Fruit fly (Drosophila melanogaster): ENCODE results near the gene CG15601.
A peak's percentile ranks its signal among the peaks of the same experiment; 100 is the strongest.

Gene CG15601

DNA sequence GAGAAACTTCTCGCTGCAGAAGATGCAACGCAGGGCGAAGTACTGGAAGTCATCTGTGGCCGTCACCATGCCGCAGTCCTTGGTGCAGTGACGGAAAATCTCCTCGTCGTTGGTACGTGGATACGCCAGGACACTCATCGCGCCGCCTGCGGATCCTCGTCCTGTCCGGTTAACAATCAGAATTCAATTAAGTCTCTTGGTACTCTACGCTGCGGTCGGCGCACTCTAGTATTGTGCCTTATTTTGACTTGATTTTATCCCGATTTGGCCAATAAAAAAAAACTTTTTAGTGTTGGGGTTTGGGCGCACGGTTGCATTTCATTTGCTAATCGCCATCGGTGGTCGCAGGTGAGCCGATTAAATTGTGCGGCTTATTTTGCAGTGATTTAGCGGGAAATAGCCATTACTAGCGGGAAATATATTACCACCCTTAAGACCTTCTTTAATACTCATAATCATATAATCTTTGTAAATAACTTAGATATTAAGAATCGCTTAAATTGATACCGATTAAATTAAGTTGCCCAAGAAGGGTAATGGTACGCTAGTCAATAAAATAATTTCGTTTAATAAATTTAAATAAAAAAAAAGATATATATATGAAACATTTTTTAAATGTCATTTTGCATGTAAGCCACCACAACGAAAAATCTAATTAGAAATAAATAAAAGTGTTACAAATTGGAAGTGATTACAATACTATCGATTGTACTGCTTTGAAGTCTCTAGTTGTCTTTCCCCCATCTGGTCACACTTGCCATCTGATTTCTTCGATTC, 35.6 kb downstream of the CG15601 start, which contains the start of the genes CG8944 and CCT6:
TSS of gene CG8944 (minus strand) at position 327 of the 777 bp plus-strand sequence.
TSS of gene CCT6 (plus strand) at position 744 of the 777 bp plus-strand sequence.
- TF ChIP-seq Ets98B (GFP tag; IDR thresholded peaks at IDR 0.05) (no peak), fd96Ca (GFP tag; IDR thresholded peaks at IDR 0.05) (no peak), gl (tag; optimal IDR thresholded peaks at IDR 0.05) (no peak)

DNA sequence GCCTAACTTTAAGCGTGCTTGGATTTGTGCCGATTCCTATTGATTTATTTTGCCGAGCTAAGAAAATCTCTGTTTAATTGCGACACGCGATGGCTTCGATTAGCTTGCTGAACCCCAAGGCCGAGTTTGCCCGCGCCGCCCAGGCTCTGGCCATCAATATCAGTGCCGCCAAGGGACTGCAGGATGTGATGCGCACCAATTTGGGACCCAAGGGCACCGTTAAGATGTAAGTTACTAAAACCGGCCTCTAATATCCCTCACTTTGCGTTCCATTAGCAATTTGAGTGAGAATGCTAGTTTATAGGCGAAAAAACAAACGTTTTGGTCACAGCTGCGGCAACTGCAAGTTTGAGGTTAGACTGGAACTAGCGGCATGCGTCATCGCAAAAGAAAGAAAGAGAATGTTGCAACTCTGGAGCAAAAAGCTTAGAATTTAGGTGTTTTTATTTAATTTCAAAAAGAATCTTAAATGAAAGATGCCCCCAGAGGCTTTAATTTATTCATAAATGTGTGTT, 36.3 kb downstream of the CG15601 start:
- TF ChIP-seq Pif1B (GFP tag; optimal IDR thresholded peaks at IDR 0.05) (no peak), CG15710 (tag; optimal IDR thresholded peaks at IDR 0.05) (no peak), Ets98B (GFP tag; IDR thresholded peaks at IDR 0.05) (no peak), CG14655 (GFP tag; optimal IDR thresholded peaks at IDR 0.05) (no peak), CG34367 (tag; optimal IDR thresholded peaks at IDR 0.05) (no peak), EcR (GFP tag; optimal IDR thresholded peaks at IDR 0.05) (no peak), Snoo (tag; optimal IDR thresholded peaks at IDR 0.05) (no peak), CG9948 (tag; optimal IDR thresholded peaks at IDR 0.05) (no peak), CG4496 (GFP tag; IDR thresholded peaks at IDR 0.05) (no peak)

DNA sequence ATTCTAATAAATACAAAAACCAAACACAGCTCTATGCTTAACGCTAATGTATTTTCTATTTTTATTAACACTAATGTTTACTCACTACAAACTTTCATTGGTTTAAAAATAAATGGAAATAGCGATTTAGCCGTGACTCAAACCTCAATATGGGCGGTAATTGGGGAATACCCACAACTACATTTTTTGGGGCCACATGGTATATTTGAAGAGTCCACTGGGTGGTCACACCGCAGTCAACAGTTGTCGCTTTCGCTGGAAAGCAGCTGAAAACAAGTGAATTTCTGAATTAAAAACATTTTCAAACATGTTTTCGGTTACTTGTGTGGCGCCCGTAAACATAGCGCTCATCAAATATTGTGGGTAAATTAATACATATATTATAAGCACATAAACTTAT, 38.5 kb downstream of the CG15601 start, which contains the start of gene Mvd:
TSS of gene Mvd (plus strand) at position 222 of the 400 bp plus-strand sequence.
- TF ChIP-seq CG4496 (GFP tag; IDR thresholded peaks at IDR 0.05), result no peak
- no peak for TF ChIP-seq CG10348 (GFP tag; IDR thresholded peaks at IDR 0.05)
- no peak for TF ChIP-seq CG8159 (tag; optimal IDR thresholded peaks at IDR 0.05)
- TF ChIP-seq Ets98B (GFP tag; IDR thresholded peaks at IDR 0.05), result no peak
- no peak for TF ChIP-seq CG14655 (GFP tag; optimal IDR thresholded peaks at IDR 0.05)
- no peak for TF ChIP-seq CG17806 (tag; optimal IDR thresholded peaks at IDR 0.05)
- no peak for TF ChIP-seq gl (tag; optimal IDR thresholded peaks at IDR 0.05)
- TF ChIP-seq EcR (GFP tag; optimal IDR thresholded peaks at IDR 0.05), result no peak
- no peak for TF ChIP-seq CG32121 (GFP tag; IDR thresholded peaks at IDR 0.05)
- TF ChIP-seq D1 (tag; optimal IDR thresholded peaks at IDR 0.05), result no peak
- no peak for TF ChIP-seq CG8301 (tag; optimal IDR thresholded peaks at IDR 0.05)
- TF ChIP-seq rn (GFP tag; IDR thresholded peaks at IDR 0.05), result no peak
- no peak for TF ChIP-seq Pif1B (GFP tag; optimal IDR thresholded peaks at IDR 0.05)
- no peak for TF ChIP-seq fd96Ca (GFP tag; IDR thresholded peaks at IDR 0.05)
- TF ChIP-seq Pif1A (GFP tag; optimal IDR thresholded peaks at IDR 0.05), result no peak
- no peak for TF ChIP-seq CG12605 (GFP tag; IDR thresholded peaks at IDR 0.05)

dm6 chrX:15756018-15756417, 45.6 kb downstream of the CG15601 start, which contains the start of gene CG8260:
CG8260 (plus strand) TSS chrX:15756318.
- TF ChIP-seq CG8159 (tag; optimal IDR thresholded peaks at IDR 0.05) (no peak), Pif1B (GFP tag; optimal IDR thresholded peaks at IDR 0.05) (no peak), CG8301 (tag; optimal IDR thresholded peaks at IDR 0.05) (no peak), D1 (tag; optimal IDR thresholded peaks at IDR 0.05) (no peak), fd96Ca (GFP tag; IDR thresholded peaks at IDR 0.05) (no peak), Pif1A (GFP tag; optimal IDR thresholded peaks at IDR 0.05) (no peak), rn (GFP tag; IDR thresholded peaks at IDR 0.05) (no peak), CG34367 (tag; optimal IDR thresholded peaks at IDR 0.05) (no peak), CG4496 (GFP tag; IDR thresholded peaks at IDR 0.05) (no peak), gl (tag; optimal IDR thresholded peaks at IDR 0.05) (no peak), CG12605 (GFP tag; IDR thresholded peaks at IDR 0.05) (no peak), CG9948 (tag; optimal IDR thresholded peaks at IDR 0.05) (no peak), CG32121 (GFP tag; IDR thresholded peaks at IDR 0.05) (no peak)

DNA sequence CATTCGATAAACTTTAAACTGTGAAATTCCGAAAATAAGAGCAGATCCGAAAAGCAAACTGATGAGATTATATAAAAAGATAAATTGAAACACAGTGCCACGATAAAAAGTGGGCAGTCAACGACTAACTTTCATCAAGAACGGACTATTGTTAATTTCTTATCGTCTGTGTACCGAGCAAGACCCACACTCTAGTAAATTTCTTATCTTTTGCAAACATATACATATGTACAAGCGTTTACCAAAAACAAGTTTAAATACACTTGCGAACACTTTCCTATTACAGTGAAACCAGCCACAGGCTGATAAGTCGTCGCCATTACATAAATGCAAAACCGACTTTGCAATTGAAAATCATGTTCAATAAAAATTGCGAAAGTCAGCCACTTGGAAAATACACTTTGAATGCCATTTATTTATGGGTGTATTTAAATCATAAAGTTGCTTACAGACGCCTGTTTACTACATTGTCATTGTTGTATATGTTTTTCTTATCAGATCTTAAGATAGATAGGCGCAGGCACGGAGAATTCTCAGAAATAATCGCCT, 48.3 kb downstream of the CG15601 start:
- no peak for TF ChIP-seq CG32121 (GFP tag; IDR thresholded peaks at IDR 0.05)
- no peak for TF ChIP-seq CG13204 (GFP tag; optimal IDR thresholded peaks at IDR 0.05)
- TF ChIP-seq Pif1B (GFP tag; optimal IDR thresholded peaks at IDR 0.05), result no peak
- TF ChIP-seq rn (GFP tag; IDR thresholded peaks at IDR 0.05), result no peak
- no peak for TF ChIP-seq CG12605 (GFP tag; IDR thresholded peaks at IDR 0.05)
- no peak for TF ChIP-seq CG17806 (tag; optimal IDR thresholded peaks at IDR 0.05)
- TF ChIP-seq CG14655 (GFP tag; optimal IDR thresholded peaks at IDR 0.05), result no peak
- no peak for TF ChIP-seq CG8159 (tag; optimal IDR thresholded peaks at IDR 0.05)
- no peak for TF ChIP-seq Pif1A (GFP tag; optimal IDR thresholded peaks at IDR 0.05)

DNA sequence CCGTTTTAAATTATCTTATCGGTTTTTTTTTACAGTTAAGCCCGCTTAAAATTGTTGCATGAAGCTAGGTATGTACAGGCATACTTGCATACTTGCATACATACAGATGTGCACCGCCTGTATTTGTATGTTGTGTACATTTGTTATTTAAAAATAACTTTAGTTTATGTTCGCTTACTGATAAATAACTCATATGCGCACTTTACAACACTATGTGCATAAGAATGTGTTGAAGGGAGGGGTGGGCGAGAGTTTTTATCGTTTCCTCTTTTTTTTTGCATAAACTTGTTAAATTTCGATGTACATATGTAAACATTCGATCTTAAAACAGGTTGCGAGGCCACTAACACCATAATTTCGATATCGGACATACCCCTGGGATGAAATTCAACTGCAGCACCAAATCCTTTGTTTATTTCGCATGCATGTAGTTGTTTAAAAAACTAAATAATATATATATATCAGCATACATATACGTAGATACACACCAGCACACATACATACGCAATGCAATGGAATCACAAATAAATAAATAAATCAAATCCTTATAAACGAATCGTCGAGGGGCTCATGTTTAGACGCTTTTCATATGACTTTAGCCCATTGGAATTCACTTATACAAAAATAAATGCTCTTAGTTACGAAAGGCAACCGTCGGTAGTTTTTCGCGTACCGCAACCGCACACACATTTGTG, 49.5 kb downstream of the CG15601 start:
- TF ChIP-seq Ets98B (GFP tag; IDR thresholded peaks at IDR 0.05) (no peak), EcR (GFP tag; optimal IDR thresholded peaks at IDR 0.05) (peak; percentile 11)
